Fruit fly (Drosophila melanogaster) whole organism, embryonic: ENCODE results near the gene Mpc1.

Experiments
- CG12071 ChIP-seq: fragments of 200-800 bp; sonication (Bioruptor generic); optimal IDR thresholded peaks from 3 replicates; lab custom pipeline; 2018; ENCODE audit warnings: missing biosample characterization, mild to moderate bottlenecking, missing genetic modification characterization
- CG12236 ChIP-seq: fragments of 200-800 bp; sonication (Bioruptor generic); optimal IDR thresholded peaks from 2 replicates; lab custom pipeline; 2016; ENCODE audit warnings: missing biosample characterization, missing genetic modification characterization
- CG13287 ChIP-seq: fragments of 200-800 bp; sonication (Bioruptor generic); IDR thresholded peaks from 2 replicates; pipeline ENCODE4 v1.3.6; 2022; ENCODE audit warnings: missing biosample characterization, missing genetic modification characterization; ENCODE audit not compliant: partially characterized antibody
- CG14965 ChIP-seq: fragments of 200-800 bp; sonication (Bioruptor generic); optimal IDR thresholded peaks from 2 replicates; lab custom pipeline; 2016; ENCODE audit warnings: missing biosample characterization, missing genetic modification characterization, borderline replicate concordance
- CG15479 ChIP-seq: fragments of 200-800 bp; sonication (Bioruptor generic); optimal IDR thresholded peaks from 3 replicates; lab custom pipeline; 2019; ENCODE audit warnings: missing biosample characterization, mild to moderate bottlenecking, missing genetic modification characterization, moderate library complexity
- CG15696 ChIP-seq: fragments of 200-800 bp; sonication (Bioruptor generic); optimal IDR thresholded peaks from 2 replicates; lab custom pipeline; 2019; ENCODE audit warnings: missing biosample characterization, mild to moderate bottlenecking, missing genetic modification characterization, moderate library complexity
- CG16813 ChIP-seq: fragments of 200-800 bp; sonication (Bioruptor generic); IDR thresholded peaks from 3 replicates; pipeline ENCODE4 v1.3.6; 2022; ENCODE audit warnings: missing biosample characterization, missing genetic modification characterization; ENCODE audit not compliant: partially characterized antibody
- CG17802 ChIP-seq: fragments of 200-800 bp; sonication (Bioruptor generic); optimal IDR thresholded peaks from 2 replicates; lab custom pipeline; 2018; ENCODE audit warnings: missing biosample characterization, mild to moderate bottlenecking, missing genetic modification characterization, moderate library complexity
- CG6175 ChIP-seq: fragments of 200-800 bp; sonication (Bioruptor generic); IDR thresholded peaks from 3 replicates; pipeline ENCODE4 v1.3.6; 2022; ENCODE audit warnings: missing biosample characterization, missing genetic modification characterization
- CG6813 ChIP-seq: fragments of 200-800 bp; sonication (Bioruptor generic); optimal IDR thresholded peaks from 2 replicates; lab custom pipeline; 2017; ENCODE audit warnings: missing biosample characterization, missing genetic modification characterization, mild to moderate bottlenecking, moderate library complexity, missing genetic modification reagents
- CG8388 ChIP-seq: fragments of 200-800 bp; sonication (Bioruptor generic); optimal IDR thresholded peaks from 2 replicates; lab custom pipeline; 2019; ENCODE audit warnings: missing biosample characterization, mild to moderate bottlenecking, missing genetic modification characterization, moderate library complexity
- CG8478 ChIP-seq: fragments of >200 bp; optimal IDR thresholded peaks from 2 replicates; lab custom pipeline; 2018
- CG8944 ChIP-seq: fragments of 200-800 bp; sonication (Bioruptor generic); optimal IDR thresholded peaks from 3 replicates; lab custom pipeline; 2016; ENCODE audit warnings: missing biosample characterization, missing genetic modification characterization
- CG9437 ChIP-seq: fragments of 200-800 bp; sonication (Bioruptor generic); optimal IDR thresholded peaks from 2 replicates; lab custom pipeline; 2018; ENCODE audit warnings: missing biosample characterization, mild to moderate bottlenecking, missing genetic modification characterization
- Camta ChIP-seq: fragments of 200-800 bp; sonication (Bioruptor generic); optimal IDR thresholded peaks from 2 replicates; lab custom pipeline; 2016; ENCODE audit warnings: missing biosample characterization, missing genetic modification characterization
- Deaf1 ChIP-seq: fragments of 200-800 bp; optimal IDR thresholded peaks from 3 replicates; lab custom pipeline; 2019; ENCODE audit warnings: missing biosample characterization, mild to moderate bottlenecking, missing genetic modification characterization, moderate library complexity
- Dref ChIP-seq: fragments of 200-800 bp; sonication (Bioruptor generic); IDR thresholded peaks from 2 replicates; pipeline ENCODE4 v1.3.6; 2022; ENCODE audit warnings: missing biosample characterization, missing genetic modification characterization
- Fer3 ChIP-seq: fragments of 200-800 bp; sonication (Bioruptor generic); optimal IDR thresholded peaks from 2 replicates; lab custom pipeline; 2018; ENCODE audit warnings: missing biosample characterization, mild to moderate bottlenecking, missing genetic modification characterization, moderate library complexity
- H2.0 ChIP-seq: fragments of 200-800 bp; sonication (Bioruptor generic); IDR thresholded peaks from 2 replicates; pipeline ENCODE4 v1.3.6; 2022; ENCODE audit warnings: missing biosample characterization, missing genetic modification characterization
- HLH4C ChIP-seq: fragments of 200-800 bp; sonication (Bioruptor generic); IDR thresholded peaks from 3 replicates; pipeline ENCODE4 v1.3.6; 2022; ENCODE audit warnings: missing biosample characterization, missing genetic modification characterization; ENCODE audit not compliant: partially characterized antibody
- MBD-R2 ChIP-seq: fragments of 200-800 bp; sonication (Bioruptor generic); IDR thresholded peaks from 2 replicates; pipeline ENCODE4 v1.3.6; 2022; ENCODE audit warnings: missing biosample characterization, missing genetic modification characterization
- Nf-YC ChIP-seq: fragments of 200-800 bp; optimal IDR thresholded peaks from 3 replicates; lab custom pipeline; 2019; ENCODE audit warnings: missing biosample characterization, mild to moderate bottlenecking, missing genetic modification characterization, moderate library complexity
- Oli ChIP-seq: fragments of 200-800 bp; sonication (Bioruptor generic); optimal IDR thresholded peaks from 2 replicates; lab custom pipeline; 2018; ENCODE audit warnings: missing biosample characterization, mild to moderate bottlenecking, missing genetic modification characterization, moderate library complexity
- Sox100B ChIP-seq: fragments of 200-800 bp; sonication (Bioruptor generic); optimal IDR thresholded peaks from 3 replicates; lab custom pipeline; 2018; ENCODE audit warnings: missing biosample characterization, mild to moderate bottlenecking, missing genetic modification characterization
- Ssrp ChIP-seq: fragments of 200-800 bp; sonication (Bioruptor generic); optimal IDR thresholded peaks from 2 replicates; lab custom pipeline; 2018; ENCODE audit warnings: missing biosample characterization, mild to moderate bottlenecking, missing genetic modification characterization, moderate library complexity
- ac ChIP-seq: fragments of 200-800 bp; sonication (Bioruptor generic); optimal IDR thresholded peaks from 3 replicates; lab custom pipeline; 2017; ENCODE audit warnings: missing biosample characterization, mild to moderate bottlenecking, missing genetic modification characterization
- aop ChIP-seq: fragments of 200-800 bp; sonication (Bioruptor generic); IDR thresholded peaks from 2 replicates; pipeline ENCODE4 v1.3.6; 2022; ENCODE audit warnings: missing biosample characterization, missing genetic modification characterization
- chinmo ChIP-seq: fragments of 200-800 bp; sonication (Bioruptor generic); IDR thresholded peaks from 4 replicates; pipeline ENCODE4 v1.3.6; 2022; ENCODE audit warnings: missing biosample characterization, missing genetic modification characterization; ENCODE audit not compliant: partially characterized antibody
- crc ChIP-seq: fragments of 200-800 bp; sonication (Bioruptor generic); optimal IDR thresholded peaks from 2 replicates; lab custom pipeline; 2016; ENCODE audit warnings: missing biosample characterization, missing genetic modification characterization
- crol ChIP-seq: fragments of 200-800 bp; sonication (Bioruptor generic); IDR thresholded peaks from 2 replicates; pipeline ENCODE4 v1.3.6; 2022; ENCODE audit warnings: missing biosample characterization, missing genetic modification characterization
- ewg ChIP-seq: fragments of 200-800 bp; sonication (Bioruptor generic); optimal IDR thresholded peaks from 3 replicates; lab custom pipeline; 2017; ENCODE audit warnings: mild to moderate bottlenecking, missing biosample characterization, missing genetic modification reagents, missing genetic modification characterization
- gcm2 ChIP-seq: fragments of 200-800 bp; sonication (Bioruptor generic); optimal IDR thresholded peaks from 2 replicates; lab custom pipeline; 2016; ENCODE audit warnings: missing biosample characterization, missing genetic modification characterization
- gfzf ChIP-seq: fragments of 200-800 bp; sonication (Bioruptor generic); optimal IDR thresholded peaks from 2 replicates; lab custom pipeline; 2016; ENCODE audit warnings: missing biosample characterization, mild to moderate bottlenecking, missing genetic modification characterization, moderate library complexity
- kah ChIP-seq: fragments of 200-800 bp; sonication (Bioruptor generic); optimal IDR thresholded peaks from 2 replicates; lab custom pipeline; 2018; ENCODE audit warnings: missing biosample characterization, mild to moderate bottlenecking, missing genetic modification characterization
- kay ChIP-seq: fragments of 200-800 bp; sonication (Bioruptor generic); optimal IDR thresholded peaks from 2 replicates; lab custom pipeline; 2016; ENCODE audit warnings: missing biosample characterization, missing genetic modification characterization
- org-1 ChIP-seq: fragments of 200-800 bp; sonication (Bioruptor generic); optimal IDR thresholded peaks from 2 replicates; lab custom pipeline; 2017; ENCODE audit warnings: missing biosample characterization, missing genetic modification characterization
- pb ChIP-seq: fragments of 200-800 bp; sonication (Bioruptor generic); optimal IDR thresholded peaks from 3 replicates; lab custom pipeline; 2016; ENCODE audit warnings: missing biosample characterization, missing genetic modification characterization
- phol ChIP-seq: fragments of 200-800 bp; sonication (Bioruptor generic); optimal IDR thresholded peaks from 3 replicates; lab custom pipeline; 2018; ENCODE audit warnings: missing biosample characterization, mild to moderate bottlenecking, missing genetic modification characterization, moderate library complexity
- sim ChIP-seq: fragments of 200-800 bp; sonication (Bioruptor generic); IDR thresholded peaks from 2 replicates; pipeline ENCODE4 v1.3.6; 2022; ENCODE audit warnings: missing biosample characterization, missing genetic modification characterization
- slp2 ChIP-seq: fragments of 200-800 bp; sonication (Bioruptor generic); optimal IDR thresholded peaks from 2 replicates; lab custom pipeline; 2016; ENCODE audit warnings: missing biosample characterization, missing genetic modification characterization
- sob ChIP-seq: fragments of 200-800 bp; sonication (Bioruptor generic); IDR thresholded peaks from 2 replicates; pipeline ENCODE4 v1.3.6; 2022; ENCODE audit warnings: missing biosample characterization, missing genetic modification characterization
- vvl ChIP-seq: fragments of 200-800 bp; sonication (Bioruptor generic); IDR thresholded peaks from 2 replicates; pipeline ENCODE4 v1.3.6; 2022; ENCODE audit warnings: missing biosample characterization, missing genetic modification characterization
- zen2 ChIP-seq: fragments of 200-800 bp; sonication (Bioruptor generic); IDR thresholded peaks from 3 replicates; pipeline ENCODE4 v1.3.6; 2022; ENCODE audit warnings: missing biosample characterization, missing genetic modification characterization; ENCODE audit not compliant: partially characterized antibody

Mpc1 gene

DNA sequence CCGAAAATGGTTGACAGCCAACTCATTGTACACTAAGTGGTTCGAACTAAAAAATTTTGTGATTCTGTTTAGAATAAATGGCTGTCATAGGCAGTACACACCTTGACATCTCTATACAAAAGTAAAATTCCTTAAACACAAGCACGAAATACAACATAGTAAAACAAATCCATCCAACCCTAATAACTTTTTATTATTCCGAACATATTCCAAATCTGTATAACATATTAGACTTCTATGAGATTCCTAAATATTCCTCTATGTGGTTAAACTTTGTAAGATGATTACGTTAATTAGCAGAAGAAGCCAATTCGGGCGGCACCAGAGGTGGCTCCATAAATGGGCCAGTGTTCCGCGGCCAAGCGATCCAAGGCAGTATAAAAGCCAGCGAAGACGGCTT, 26.3 kb downstream of the Mpc1 start, which contains the start of gene CG14294:
TSS of gene CG14294 (minus strand) at position 101 of the 400 bp plus-strand sequence.
- TF ChIP-seq MBD-R2 (no peak), phol (tag; lab: Kevin White, UChicago) (no peak), CG8478 (no peak), CG6175 (no peak), aop (GFP tag; lab: Robert Waterston, UW) (no peak), Sox100B (GFP tag; lab: Kevin White, UChicago) (no peak), CG13287 (GFP tag; lab: Robert Waterston, UW) (no peak), Deaf1 (tag; lab: Kevin White, UChicago) (no peak), CG8944 (no peak), zen2 (GFP tag; lab: Robert Waterston, UW) (no peak), chinmo (GFP tag; lab: Robert Waterston, UW) (no peak), CG12071 (GFP tag; lab: Kevin White, UChicago) (no peak), Fer3 (tag; lab: Kevin White, UChicago) (no peak), Ssrp (no peak), CG9437 (no peak)

DNA sequence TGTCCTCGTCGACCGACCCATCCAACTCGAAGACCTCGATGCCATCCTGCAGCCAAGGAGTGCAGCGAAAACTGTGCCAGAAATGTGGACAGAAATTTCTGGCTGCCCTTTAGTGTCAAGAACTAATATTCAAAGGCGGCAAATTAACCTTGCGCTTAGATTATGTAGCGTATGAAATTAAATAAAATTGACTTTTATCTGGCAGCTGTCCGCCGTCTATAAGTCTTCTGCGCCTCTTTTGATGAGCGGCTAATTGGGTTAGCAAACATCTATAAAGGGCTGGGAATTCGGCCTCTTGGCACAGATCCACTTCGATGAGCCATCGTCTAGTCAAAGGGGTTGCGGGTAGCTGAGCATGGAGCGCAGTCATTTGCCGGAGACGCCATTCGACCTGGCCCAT, 29.3 kb downstream of the Mpc1 start, which contains the start of gene Rh2:
TSS of gene Rh2 (plus strand) at position 301 of the 400 bp plus-strand sequence.
- TF ChIP-seq HLH4C = no peak
- TF ChIP-seq gcm2 (GFP tag; lab: Kevin White, UChicago) = no peak
- no peak for TF ChIP-seq sob (GFP tag; lab: Robert Waterston, UW)
- TF ChIP-seq CG6813 (GFP tag; lab: Kevin White, UChicago) = no peak
- no peak for TF ChIP-seq slp2 (GFP tag; lab: Kevin White, UChicago)
- no peak for TF ChIP-seq kay (GFP tag; lab: Kevin White, UChicago)
- TF ChIP-seq ewg (GFP tag; lab: Kevin White, UChicago) = no peak
- TF ChIP-seq pb = no peak
- no peak for TF ChIP-seq CG15479
- no peak for TF ChIP-seq org-1 (GFP tag; lab: Kevin White, UChicago)
- no peak for TF ChIP-seq CG17802 (tag; lab: Kevin White, UChicago)
- no peak for TF ChIP-seq ac (GFP tag; lab: Kevin White, UChicago)
- TF ChIP-seq Camta = no peak
- no peak for TF ChIP-seq CG15696 (tag; lab: Kevin White, UChicago)
- no peak for TF ChIP-seq CG12236 (GFP tag; lab: Kevin White, UChicago)
- no peak for TF ChIP-seq gfzf
- TF ChIP-seq kah = no peak

DNA sequence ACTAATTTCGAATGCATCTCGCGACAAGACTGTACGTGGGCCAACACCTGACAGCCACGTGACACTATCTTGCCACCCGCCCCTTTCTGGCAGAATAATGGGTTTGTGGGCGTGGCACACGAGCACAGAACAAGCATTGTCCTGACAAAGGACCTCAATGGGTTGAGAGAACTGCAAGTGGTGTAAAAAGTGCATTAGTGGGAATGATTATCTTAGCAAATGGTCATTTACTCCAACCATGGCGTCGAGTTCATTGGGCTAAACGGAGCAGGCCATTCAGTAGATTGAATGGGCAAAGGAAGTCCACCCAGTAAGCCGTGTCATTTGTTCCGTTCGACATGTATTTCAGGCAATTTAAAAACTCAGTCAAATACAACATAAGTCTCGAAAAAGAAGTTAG, 30.6 kb downstream of the Mpc1 start, which contains the start of gene CG14297:
TSS of gene CG14297 (plus strand) at position 301 of the 400 bp plus-strand sequence.
- TF ChIP-seq sim (GFP tag; lab: Robert Waterston, UW) (no peak), Dref (GFP tag; lab: Robert Waterston, UW) (no peak), Oli (tag; lab: Kevin White, UChicago) (no peak), vvl (GFP tag; lab: Robert Waterston, UW) (no peak), CG15479 (no peak), H2.0 (GFP tag; lab: Robert Waterston, UW) (no peak), crol (GFP tag; lab: Robert Waterston, UW) (no peak), CG14965 (GFP tag; lab: Kevin White, UChicago) (no peak), Nf-YC (tag; lab: Kevin White, UChicago) (no peak), CG8388 (GFP tag; lab: Kevin White, UChicago) (no peak), CG16813 (GFP tag; lab: Robert Waterston, UW) (no peak), crc (GFP tag; lab: Kevin White, UChicago) (no peak)
- TF ChIP-seq, all 482 proteins: peak for 0
